Worm (Caenorhabditis elegans) whole organism, L4/young adult: ENCODE results near the gene isp-1.
A peak's percentile ranks its signal among the peaks of the same experiment; 100 is the strongest.
"Not testable (repeated sequence)": the region's sequence is repeated elsewhere in the genome, so short reads cannot be mapped to it uniquely, and the experiment has no call there.

Experiments
- W03F9.2 ChIP-seq: fragments of 150-350 bp; optimal IDR thresholded peaks from 2 replicates; lab custom pipeline; 2014; ENCODE audit warnings: missing biosample characterization, missing genetic modification characterization
- dao-5 ChIP-seq: sonication (generic microtip); optimal IDR thresholded peaks from 2 replicates; lab custom pipeline; 2016; ENCODE audit warnings: missing genotype, missing genetic modification characterization, moderate library complexity, missing compliant biosample characterization
- him-1 ChIP-seq: sonication (generic microtip); optimal IDR thresholded peaks from 2 replicates; lab custom pipeline; 2016; ENCODE audit warnings: missing genotype, missing genetic modification reagents, missing genetic modification characterization, missing compliant biosample characterization

Gene isp-1

DNA sequence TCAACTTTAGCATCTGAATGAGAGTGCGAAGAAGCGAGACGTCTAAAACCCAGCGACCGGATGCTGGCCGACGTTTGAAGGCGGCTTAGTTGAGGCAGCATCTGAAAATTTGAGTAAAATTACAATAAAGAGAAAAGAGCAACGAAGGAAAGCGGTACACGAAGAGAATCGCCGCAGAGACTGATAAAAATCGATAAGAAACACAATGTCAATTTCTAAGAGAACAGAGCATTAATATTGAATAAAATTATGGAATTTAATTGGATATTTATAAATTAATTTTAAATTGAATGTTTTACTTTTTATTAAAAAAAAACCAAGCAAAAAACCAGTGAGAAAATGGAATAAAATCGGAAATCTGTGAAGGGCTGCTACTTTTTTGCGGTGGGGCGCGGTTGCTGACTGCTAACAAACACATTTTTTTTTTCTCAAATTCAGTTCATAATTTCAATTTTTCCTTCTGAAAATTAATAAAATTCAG is 5.7 kb downstream of the isp-1 start, which contains the start of the genes ndub-11 and moc-3:
Gene ndub-11 (minus strand): TSS at position 101 of the 481 bp plus-strand sequence.
Gene moc-3 (plus strand): TSS at position 431 of the 481 bp plus-strand sequence.
- TF ChIP-seq him-1 = no peak
- TF ChIP-seq dao-5 (tag; lab: Kevin White, UChicago) = no peak

DNA sequence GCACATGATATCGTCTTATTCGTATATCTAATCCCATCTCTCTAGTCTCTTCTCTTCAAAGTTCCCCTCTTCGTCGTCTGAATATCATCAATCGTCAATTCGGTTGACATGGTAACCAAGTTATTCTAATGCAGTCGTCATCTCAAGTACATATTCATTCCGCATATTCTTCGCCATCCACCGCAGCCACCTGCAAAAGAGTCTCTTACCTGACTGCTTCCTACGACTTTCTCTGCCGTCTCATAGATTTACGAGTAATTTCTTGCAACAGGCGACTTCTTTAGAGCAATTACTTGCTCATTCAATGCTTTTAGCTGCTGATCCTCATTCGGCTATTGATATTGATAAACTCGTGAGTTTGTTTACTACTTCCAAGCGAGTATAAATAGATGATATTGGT is 8.4 kb downstream of the isp-1 start:
- no peak for TF ChIP-seq W03F9.2 (tag; lab: Kevin White, UChicago)
- no peak for TF ChIP-seq dao-5 (tag; lab: Kevin White, UChicago)
- no peak for TF ChIP-seq him-1

DNA sequence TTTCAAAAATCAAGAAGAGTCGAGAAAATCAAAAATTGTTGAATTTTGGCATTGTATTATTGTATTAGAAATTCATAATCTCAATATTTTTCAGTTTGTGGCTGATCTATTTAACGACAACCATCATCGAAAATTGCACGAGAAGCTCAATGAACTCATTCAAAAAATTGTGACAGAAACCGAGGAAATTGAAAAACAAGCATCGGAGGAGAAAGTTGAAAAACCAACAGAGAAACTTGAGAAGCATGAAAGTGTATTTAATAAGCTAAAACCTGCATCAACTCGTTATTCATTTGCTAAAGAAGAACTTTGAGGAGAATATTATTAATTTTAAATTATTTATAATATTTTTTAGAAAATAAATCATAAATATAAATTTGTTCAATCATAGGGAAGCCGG is 9.0 kb downstream of the isp-1 start, which contains the start of gene ceph-41:
Gene ceph-41 (plus strand): TSS at position 301 of the 400 bp plus-strand sequence.
- TF ChIP-seq him-1 (no peak), W03F9.2 (tag; lab: Kevin White, UChicago) (no peak), dao-5 (tag; lab: Kevin White, UChicago) (no peak)

DNA sequence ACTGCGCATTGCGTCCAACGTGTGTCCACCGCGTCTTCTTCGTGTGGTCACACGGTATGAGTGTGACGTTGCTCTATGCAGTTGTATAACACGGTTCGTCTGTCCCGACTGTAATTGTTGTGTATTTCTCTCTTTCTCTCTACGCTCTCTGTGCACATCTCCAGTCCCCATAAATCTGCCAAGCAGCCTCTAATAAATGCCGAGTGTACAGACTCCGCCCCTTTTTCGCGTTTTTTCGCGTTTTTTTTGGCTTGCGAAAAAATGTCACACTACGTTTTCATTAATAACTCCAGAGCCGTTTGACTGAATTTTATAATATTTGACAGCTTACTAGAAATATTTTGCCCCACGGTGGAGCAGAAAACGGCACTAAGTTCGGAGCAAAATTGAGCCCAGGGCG is 13.5 kb downstream of the isp-1 start, which contains the start of gene erp-44.3:
Gene erp-44.3 (plus strand): TSS at position 301 of the 400 bp plus-strand sequence.
- TF ChIP-seq dao-5 (tag; lab: Kevin White, UChicago); him-1; W03F9.2 (tag; lab: Kevin White, UChicago): not testable (repeated sequence)

DNA sequence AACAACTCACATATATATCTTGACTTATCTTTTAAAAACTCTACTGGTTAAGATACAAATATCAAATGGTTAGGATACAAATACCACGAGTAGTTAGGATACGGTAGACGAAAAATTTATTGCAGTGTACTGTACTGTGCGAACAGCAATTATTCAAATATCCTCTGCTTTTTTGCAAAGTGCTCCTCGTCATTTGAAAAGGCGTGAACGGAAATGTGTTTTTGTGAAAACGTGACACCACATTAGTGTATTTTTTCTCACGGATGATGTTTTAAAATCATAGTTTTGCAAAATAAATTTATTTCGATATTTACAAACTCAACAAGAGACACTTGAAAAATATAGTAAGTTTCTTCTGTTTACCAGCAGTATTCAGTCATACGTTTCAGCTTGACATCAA is 17.1 kb downstream of the isp-1 start, which contains the start of gene F42G8.8:
Gene F42G8.8 (plus strand): TSS at position 301 of the 400 bp plus-strand sequence.
- TF ChIP-seq W03F9.2 (tag; lab: Kevin White, UChicago) (no peak), him-1 (no peak), dao-5 (tag; lab: Kevin White, UChicago) (no peak)

DNA sequence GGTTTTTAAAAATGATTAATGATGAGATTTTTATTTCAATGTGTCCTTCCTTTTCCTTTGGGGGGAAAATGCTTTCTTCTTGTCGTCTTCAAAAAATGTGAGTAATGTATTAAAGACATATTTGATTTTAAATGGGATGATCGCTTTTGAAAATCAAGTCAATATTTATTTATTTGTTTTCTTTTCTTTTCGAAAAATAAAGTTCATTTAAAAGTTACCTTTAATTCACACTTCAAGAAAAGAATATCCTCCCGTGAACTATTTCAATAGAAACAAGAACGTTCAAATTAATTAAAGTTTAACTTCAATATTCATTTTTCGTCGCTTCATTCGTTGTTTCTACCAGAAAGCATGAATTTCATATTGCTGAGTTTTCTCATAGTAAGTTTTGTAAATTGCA is 20.4 kb downstream of the isp-1 start, which contains the start of gene irld-8:
Gene irld-8 (plus strand): TSS at position 301 of the 400 bp plus-strand sequence.
- TF ChIP-seq W03F9.2 (tag; lab: Kevin White, UChicago) (no peak), dao-5 (tag; lab: Kevin White, UChicago) (no peak), him-1 (no peak)

DNA sequence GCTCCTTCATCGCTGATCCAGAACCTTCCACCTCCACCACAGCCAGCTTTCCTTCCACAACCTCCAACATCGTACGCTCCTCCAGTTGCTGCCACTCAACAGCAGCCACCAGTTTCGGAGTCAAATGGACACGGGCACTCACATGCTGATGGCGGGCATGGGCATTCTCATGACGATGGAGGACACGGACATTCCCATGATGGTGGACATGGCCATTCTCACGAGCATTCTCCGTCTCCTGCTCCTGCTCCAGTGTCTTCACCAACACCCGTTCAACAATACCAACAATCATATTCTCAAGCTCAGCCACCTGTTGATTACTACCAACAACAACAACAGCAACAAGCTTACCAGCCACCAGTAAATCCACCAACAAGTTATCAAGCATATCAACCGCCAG is 21.3 kb downstream of the isp-1 start:
- TF ChIP-seq dao-5 (tag; lab: Kevin White, UChicago) = no peak
- TF ChIP-seq him-1 = no peak
- TF ChIP-seq W03F9.2 (tag; lab: Kevin White, UChicago) = no peak

DNA sequence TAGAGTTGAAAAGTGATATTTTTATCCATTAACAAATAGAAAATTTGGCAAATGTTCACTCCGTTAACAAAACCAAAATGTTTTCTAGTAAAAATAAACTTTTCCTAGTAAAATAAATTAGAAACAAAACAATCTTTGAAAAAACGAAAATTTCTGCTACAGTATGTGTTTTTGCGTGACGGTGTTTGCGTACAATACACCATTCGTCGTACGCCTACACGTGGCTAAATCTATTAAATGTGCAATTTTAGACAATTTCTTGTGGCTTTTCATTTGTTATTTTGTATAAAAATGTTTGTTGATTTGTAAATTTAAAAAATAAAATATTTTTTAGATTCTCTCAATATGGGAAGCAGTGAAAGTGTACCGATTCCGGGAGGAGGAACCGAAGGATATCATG is 22.7 kb downstream of the isp-1 start, which contains the start of gene Y42H9AR.1:
Gene Y42H9AR.1 (plus strand): TSS at position 233 of the 400 bp plus-strand sequence.
- TF ChIP-seq him-1 = no peak
- peak; percentile 61 for TF ChIP-seq W03F9.2 (tag; lab: Kevin White, UChicago)
- TF ChIP-seq dao-5 (tag; lab: Kevin White, UChicago) = no peak

DNA sequence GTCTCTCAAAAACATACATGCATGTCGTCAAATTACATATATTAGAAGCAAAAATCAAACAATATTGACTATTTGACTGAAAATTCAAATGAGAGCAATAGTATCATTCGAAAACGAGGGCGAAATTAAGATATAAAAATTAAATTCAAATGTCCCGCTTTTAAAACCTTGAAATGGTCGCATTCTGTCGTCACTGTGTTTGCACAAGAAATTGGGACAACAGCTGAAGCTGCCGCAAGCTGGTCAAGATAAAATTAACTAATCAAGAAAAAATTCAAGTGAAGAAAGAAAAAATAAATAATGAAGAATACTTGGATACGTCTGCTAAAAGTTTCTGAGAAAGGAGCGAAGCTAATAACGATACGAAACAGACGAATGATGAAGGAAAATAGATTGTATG is 23.2 kb downstream of the isp-1 start:
- TF ChIP-seq W03F9.2 (tag; lab: Kevin White, UChicago) = no peak
- no peak for TF ChIP-seq dao-5 (tag; lab: Kevin White, UChicago)
- no peak for TF ChIP-seq him-1

DNA sequence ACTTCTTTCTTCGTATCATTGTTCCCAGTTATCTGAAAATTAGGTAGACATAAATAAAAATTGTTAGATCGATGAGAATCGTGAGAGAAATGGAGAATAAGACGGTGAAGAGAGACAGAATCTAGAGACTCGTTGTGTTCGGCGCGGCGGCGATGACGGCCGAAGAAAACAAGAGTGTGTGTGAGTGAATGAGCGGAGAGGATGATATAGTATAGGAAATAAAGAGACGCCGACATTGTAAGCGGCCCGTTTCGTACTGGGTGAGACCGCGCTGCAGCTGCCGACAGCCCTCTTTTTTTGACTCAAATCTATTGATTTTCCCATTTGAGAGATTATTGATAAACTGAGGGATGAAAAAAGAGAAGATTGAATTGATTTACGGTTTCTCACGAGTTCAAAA is 23.7 kb downstream of the isp-1 start, which contains the start of gene Y42H9AR.4:
Gene Y42H9AR.4 (minus strand): TSS at position 32 of the 400 bp plus-strand sequence.
- no peak for TF ChIP-seq him-1
- TF ChIP-seq W03F9.2 (tag; lab: Kevin White, UChicago) = no peak
- no peak for TF ChIP-seq dao-5 (tag; lab: Kevin White, UChicago)

DNA sequence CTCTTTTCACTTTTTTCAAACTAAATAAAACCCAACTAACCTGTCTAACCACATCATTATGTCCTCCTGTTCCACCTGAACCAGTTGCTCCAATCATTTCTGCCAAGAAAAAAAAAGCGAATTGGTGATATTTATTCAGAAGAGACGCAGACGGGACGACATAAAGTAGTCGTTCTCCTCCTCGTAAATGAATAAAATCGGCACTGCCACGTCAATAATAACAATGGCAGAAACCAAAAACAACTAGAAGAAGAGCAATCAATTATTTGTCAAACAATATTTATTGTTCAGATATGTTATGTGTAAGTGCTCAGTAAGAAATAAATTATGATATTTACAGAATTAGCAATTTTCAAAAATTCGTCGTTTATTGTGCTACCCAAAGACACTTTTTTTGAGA is 28.4 kb downstream of the isp-1 start, which contains the start of gene rabs-5:
Gene rabs-5 (minus strand): TSS at position 101 of the 400 bp plus-strand sequence.
- no peak for TF ChIP-seq W03F9.2 (tag; lab: Kevin White, UChicago)
- TF ChIP-seq dao-5 (tag; lab: Kevin White, UChicago) = no peak
- no peak for TF ChIP-seq him-1

DNA sequence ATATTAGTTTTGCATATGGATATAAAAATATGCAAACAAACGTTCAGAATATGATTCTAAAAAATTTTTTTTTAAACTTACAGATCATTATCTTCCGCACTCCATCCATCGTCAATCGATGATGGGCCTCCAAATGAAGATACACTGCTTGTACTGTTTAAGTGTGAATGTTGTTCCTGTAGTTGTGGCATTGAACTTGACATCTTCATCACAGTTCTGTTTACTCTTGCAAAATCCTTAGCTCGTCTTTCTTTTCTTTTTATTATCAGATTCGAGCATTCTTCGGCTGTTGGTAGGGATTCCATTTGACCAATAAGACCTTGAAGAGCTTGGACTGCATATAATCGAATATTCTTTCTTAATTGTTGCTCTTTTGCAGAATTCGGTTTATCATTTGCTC is 30.8 kb downstream of the isp-1 start:
- TF ChIP-seq W03F9.2 (tag; lab: Kevin White, UChicago) (no peak), dao-5 (tag; lab: Kevin White, UChicago) (no peak), him-1 (no peak)

DNA sequence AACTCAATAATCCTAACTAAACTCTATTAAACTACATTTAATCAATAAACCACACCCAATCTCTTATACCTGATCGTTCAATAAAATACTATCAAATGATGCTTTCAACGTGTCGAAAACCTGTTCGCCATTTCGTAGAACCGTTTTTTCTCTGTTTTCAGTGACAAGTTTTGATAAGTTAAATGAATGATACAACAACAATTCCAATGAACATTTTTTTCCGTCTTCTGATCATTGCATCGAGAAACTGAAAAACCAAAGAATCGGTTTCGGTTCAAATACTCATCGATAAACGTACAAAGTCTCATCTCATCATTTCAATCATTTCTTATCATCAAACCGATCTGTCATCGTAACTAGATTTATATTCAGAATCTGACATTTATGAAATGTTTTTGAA is 32.7 kb downstream of the isp-1 start:
- TF ChIP-seq dao-5 (tag; lab: Kevin White, UChicago) (no peak), him-1 (no peak), W03F9.2 (tag; lab: Kevin White, UChicago) (no peak)

DNA sequence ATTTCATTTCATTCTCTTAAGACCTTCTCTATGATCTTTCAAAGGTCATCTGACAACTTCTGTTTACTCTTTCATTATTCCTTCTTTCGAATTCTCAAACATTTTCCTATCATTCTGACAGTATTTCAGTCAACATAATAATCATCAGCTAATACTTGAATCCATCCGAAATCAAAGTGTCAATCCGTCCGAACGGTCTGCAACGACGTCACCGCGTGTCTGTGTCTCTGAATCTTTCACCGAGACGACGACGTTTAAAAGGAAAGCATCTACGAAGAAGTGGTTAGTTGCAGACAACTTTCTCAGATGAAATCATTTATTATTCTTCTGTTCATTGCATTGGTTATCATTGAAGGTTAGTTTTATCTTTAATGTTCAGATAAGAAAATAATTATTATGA is 33.6 kb downstream of the isp-1 start, which contains the start of gene Y42H9AR.5:
Gene Y42H9AR.5 (plus strand): TSS at position 301 of the 400 bp plus-strand sequence.
- TF ChIP-seq W03F9.2 (tag; lab: Kevin White, UChicago) = no peak
- TF ChIP-seq him-1 = no peak
- TF ChIP-seq dao-5 (tag; lab: Kevin White, UChicago) = no peak
